Fruit fly (Drosophila melanogaster) whole organism: Measurements from ENCODE around the gene CG33969.

Experiments
- CG8478 ChIP-seq: fragments of >200 bp; optimal IDR thresholded peaks from 2 replicates; lab custom pipeline; 2018; ENCODE audit warnings: inconsistent platforms
- Dll ChIP-seq: fragments of >200 bp; optimal IDR thresholded peaks from 2 replicates; lab custom pipeline; 2017
- EcR ChIP-seq, 2 experiments: fragments of >200 bp; optimal IDR thresholded peaks; 2 replicates each; lab custom pipeline; 2017; ENCODE audit warnings: missing biosample characterization in 2 of 2, missing genetic modification characterization in 2 of 2, missing genetic modification reagents in 2 of 2
- pan ChIP-seq: fragments of >200 bp; optimal IDR thresholded peaks from 2 replicates; lab custom pipeline; 2017
- psq ChIP-seq: fragments of >200 bp; optimal IDR thresholded peaks from 2 replicates; lab custom pipeline; 2017
- usp ChIP-seq: fragments of >200 bp; optimal IDR thresholded peaks from 2 replicates; lab custom pipeline; 2017; ENCODE audit warnings: missing biosample characterization, missing genetic modification characterization, mixed read lengths

CG33969 gene

dm6 chr3L:20354872-20355271 lies 38.5 kb downstream of the CG33969 start:
- TF ChIP-seq pan (lab: Kevin White, UChicago) (no peak), psq (lab: Kevin White, UChicago) (no peak), CG8478 (no peak), usp (GFP tag; lab: Kevin White, UChicago) (no peak), Dll (no peak), EcR (GFP tag; optimal IDR thresholded peaks at IDR 0.05; lab: Kevin White, UChicago) (no peak)

- TF ChIP-seq EcR (GFP tag; optimal IDR thresholded peaks at IDR 0.05; lab: Kevin White, UChicago) (no peak), pan (lab: Kevin White, UChicago) (no peak), psq (lab: Kevin White, UChicago) (no peak)
These were observed 39.0 kb downstream of the CG33969 start for dm6 chr3L:20354363-20354762.

- no peak for TF ChIP-seq pan (lab: Kevin White, UChicago)
- TF ChIP-seq CG8478, result no peak
- TF ChIP-seq psq (lab: Kevin White, UChicago), result no peak
- no peak for TF ChIP-seq Dll
- no peak for TF ChIP-seq usp (GFP tag; lab: Kevin White, UChicago)
- no peak for TF ChIP-seq EcR (GFP tag; optimal IDR thresholded peaks at IDR 0.05; lab: Kevin White, UChicago)
These were observed 39.5 kb downstream of the CG33969 start for dm6 chr3L:20353726-20354332.

dm6 chr3L:20353149-20353548 lies 40.2 kb downstream of the CG33969 start, which contains the start of gene CG5618:
TSS of gene CG5618 (plus strand) at chr3L:20353449.
- no peak for TF ChIP-seq EcR (GFP tag; optimal IDR thresholded peaks at IDR 0.05; lab: Kevin White, UChicago)
- no peak for TF ChIP-seq usp (GFP tag; lab: Kevin White, UChicago)
- TF ChIP-seq CG8478, result no peak
- no peak for TF ChIP-seq Dll
- no peak for TF ChIP-seq psq (lab: Kevin White, UChicago)
- no peak for TF ChIP-seq pan (lab: Kevin White, UChicago)

- TF ChIP-seq psq (lab: Kevin White, UChicago), result no peak
- peak in 1 of 2 experiments; percentile 85 for TF ChIP-seq EcR (GFP tag; optimal IDR thresholded peaks at IDR 0.05; lab: Kevin White, UChicago)
These were observed 43.9 kb downstream of the CG33969 start for dm6 chr3L:20349333-20349924.

dm6 chr3L:20348581-20349093 lies 44.7 kb downstream of the CG33969 start:
- TF ChIP-seq EcR (GFP tag; optimal IDR thresholded peaks at IDR 0.05; lab: Kevin White, UChicago) (peak in 1 of 2 experiments; percentile 10), Dll (no peak), usp (GFP tag; lab: Kevin White, UChicago) (no peak)

- TF ChIP-seq EcR (GFP tag; optimal IDR thresholded peaks at IDR 0.05; lab: Kevin White, UChicago), result no peak
- TF ChIP-seq usp (GFP tag; lab: Kevin White, UChicago), result no peak
- no peak for TF ChIP-seq Dll
- no peak for TF ChIP-seq pan (lab: Kevin White, UChicago)
- TF ChIP-seq CG8478, result no peak
- no peak for TF ChIP-seq psq (lab: Kevin White, UChicago)
These were observed 45.4 kb downstream of the CG33969 start, which contains the start of the genes Rbbp5 and eRF1 for dm6 chr3L:20347762-20348580. TSS of gene Rbbp5 (minus strand) at chr3L:20347942. TSS of gene eRF1 (plus strand) at chr3L:20348355.

- TF ChIP-seq CG8478 (no peak), usp (GFP tag; lab: Kevin White, UChicago) (no peak), psq (lab: Kevin White, UChicago) (no peak), pan (lab: Kevin White, UChicago) (no peak), EcR (GFP tag; optimal IDR thresholded peaks at IDR 0.05; lab: Kevin White, UChicago) (no peak)
These were observed 51.0 kb downstream of the CG33969 start, which contains the start of gene Spn77Bc for dm6 chr3L:20342334-20342733. TSS of gene Spn77Bc (plus strand) at chr3L:20342634.
